Fruit fly (Drosophila melanogaster) whole organism, adult: ENCODE measurements around the gene gammaTub37C.

Source experiments
- CG11617 ChIP-seq: fragments of 200-800 bp; sonication (Bioruptor generic); optimal IDR thresholded peaks from 2 replicates; lab custom pipeline; 2017; ENCODE audit warnings: mild to moderate bottlenecking, missing biosample characterization, missing genetic modification reagents, missing genetic modification characterization
- CG12768 ChIP-seq: fragments of 200-800 bp; sonication (Bioruptor generic); optimal IDR thresholded peaks from 2 replicates; lab custom pipeline; 2017; ENCODE audit warnings: missing biosample characterization, missing genetic modification characterization, mild to moderate bottlenecking, moderate library complexity, missing genetic modification reagents
- CG14711 ChIP-seq: fragments of 200-800 bp; sonication (Bioruptor generic); optimal IDR thresholded peaks from 2 replicates; lab custom pipeline; 2018; ENCODE audit warnings: missing biosample characterization, mild to moderate bottlenecking, missing genetic modification characterization, moderate library complexity
- CG1620 ChIP-seq: fragments of 200-800 bp; sonication (Bioruptor generic); optimal IDR thresholded peaks from 2 replicates; lab custom pipeline; 2016; ENCODE audit warnings: missing biosample characterization, missing genetic modification characterization
- CG33017 ChIP-seq: fragments of 200-800 bp; sonication (Bioruptor generic); optimal IDR thresholded peaks from 2 replicates; lab custom pipeline; 2018; ENCODE audit warnings: missing biosample characterization, mild to moderate bottlenecking, missing genetic modification characterization, moderate library complexity
- CG5204 ChIP-seq: fragments of 200-800 bp; sonication (Bioruptor generic); optimal IDR thresholded peaks from 2 replicates; lab custom pipeline; 2016; ENCODE audit warnings: missing biosample characterization, missing genetic modification characterization
- CG7045 ChIP-seq: fragments of 200-800 bp; sonication (Bioruptor generic); optimal IDR thresholded peaks from 2 replicates; lab custom pipeline; 2017; ENCODE audit warnings: missing biosample characterization, mild to moderate bottlenecking, missing genetic modification characterization
- CG7101 ChIP-seq: fragments of 200-800 bp; sonication (Bioruptor generic); optimal IDR thresholded peaks from 2 replicates; lab custom pipeline; 2018; ENCODE audit warnings: missing biosample characterization, mild to moderate bottlenecking, missing genetic modification characterization, moderate library complexity
- Clk ChIP-seq: fragments of 200-800 bp; sonication (Bioruptor generic); optimal IDR thresholded peaks from 2 replicates; lab custom pipeline; 2017; ENCODE audit warnings: missing biosample characterization, missing genetic modification characterization
- Crg-1 ChIP-seq: fragments of 200-800 bp; sonication (Bioruptor generic); optimal IDR thresholded peaks from 2 replicates; lab custom pipeline; 2016; ENCODE audit warnings: missing biosample characterization, missing genetic modification characterization
- Hr96 ChIP-seq: fragments of 200-800 bp; sonication (Bioruptor generic); optimal IDR thresholded peaks from 2 replicates; lab custom pipeline; 2016; ENCODE audit warnings: missing biosample characterization, missing genetic modification characterization
- Mnt ChIP-seq: fragments of 200-800 bp; sonication (Bioruptor generic); optimal IDR thresholded peaks from 2 replicates; lab custom pipeline; 2016; ENCODE audit warnings: missing biosample characterization, mild to moderate bottlenecking, missing genetic modification characterization
- bab1 ChIP-seq: fragments of 200-800 bp; sonication (Bioruptor generic); optimal IDR thresholded peaks from 3 replicates; lab custom pipeline; 2019; ENCODE audit warnings: missing biosample characterization, mild to moderate bottlenecking, missing genetic modification characterization, moderate library complexity
- cic ChIP-seq: fragments of 200-800 bp; sonication (Bioruptor generic); optimal IDR thresholded peaks from 2 replicates; lab custom pipeline; 2017; ENCODE audit warnings: missing biosample characterization, mild to moderate bottlenecking, missing genetic modification characterization, moderate library complexity
- cnc ChIP-seq, 2 experiments: fragments of >200 bp; optimal IDR thresholded peaks; 2 replicates each; lab custom pipeline; 2017
- kay ChIP-seq: fragments of 200-800 bp; sonication (Bioruptor generic); peaks from one replicate; lab custom pipeline; 2016; ENCODE audit warnings: missing biosample characterization, missing genetic modification characterization, borderline replicate concordance
- ovo ChIP-seq: fragments of 200-800 bp; sonication (Bioruptor generic); optimal IDR thresholded peaks from 2 replicates; lab custom pipeline; 2016; ENCODE audit warnings: missing biosample characterization, missing genetic modification characterization
- pad ChIP-seq: fragments of 200-800 bp; sonication (Bioruptor generic); optimal IDR thresholded peaks from 3 replicates; lab custom pipeline; 2017; ENCODE audit warnings: missing biosample characterization, missing genetic modification characterization, mild to moderate bottlenecking, moderate library complexity, missing genetic modification reagents
- tj ChIP-seq: fragments of 200-800 bp; sonication (Bioruptor generic); optimal IDR thresholded peaks from 3 replicates; lab custom pipeline; 2017; ENCODE audit warnings: missing biosample characterization, mild to moderate bottlenecking, missing genetic modification characterization, moderate library complexity
- toe ChIP-seq: fragments of 200-800 bp; sonication (Bioruptor generic); optimal IDR thresholded peaks from 2 replicates; lab custom pipeline; 2016; ENCODE audit warnings: missing biosample characterization, missing genetic modification characterization

gammaTub37C gene

DNA sequence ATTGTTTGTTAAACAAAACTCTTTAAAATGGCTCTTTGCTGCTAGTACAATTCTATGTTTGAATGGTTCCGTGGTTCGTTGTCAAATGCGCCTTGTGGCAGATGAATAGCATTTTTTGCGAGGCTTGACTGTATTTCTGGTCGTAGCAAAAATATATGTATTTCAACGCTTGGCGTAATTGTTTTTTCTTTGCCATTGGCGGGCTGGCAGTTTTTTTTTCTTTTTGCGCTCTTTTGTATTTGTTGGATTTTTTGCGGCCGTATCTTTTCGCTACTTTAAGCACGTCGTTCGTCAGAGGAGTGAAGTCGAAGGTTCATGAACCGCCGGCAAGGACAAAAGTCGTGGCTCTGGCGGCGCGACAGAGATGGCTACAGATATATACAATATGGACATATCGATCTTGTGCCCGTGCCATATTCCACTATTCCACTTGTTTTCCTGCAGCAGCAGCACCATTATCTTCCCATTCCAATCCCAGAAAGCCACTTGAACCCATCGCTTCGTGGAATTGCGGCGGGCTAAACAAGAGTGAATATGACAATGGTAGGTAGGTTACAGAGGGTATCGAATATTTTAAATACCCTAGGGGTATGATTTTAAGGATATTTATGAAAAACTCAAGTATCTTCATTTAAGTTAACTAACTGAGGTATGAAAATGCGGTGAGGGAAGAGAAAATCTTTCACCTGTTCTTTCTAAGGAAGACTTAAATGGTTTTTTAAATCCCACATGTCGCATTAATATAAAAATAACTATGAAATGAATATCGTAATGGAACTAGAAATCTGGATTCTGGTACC is 29.4 kb downstream of the gammaTub37C start:
- peak; percentile 57 for TF ChIP-seq bab1 (GFP tag; lab: Kevin White, UChicago)
- peak; percentile 48 for TF ChIP-seq kay (GFP tag; lab: Kevin White, UChicago)
- TF ChIP-seq cic (GFP tag; lab: Kevin White, UChicago), result no peak
- no peak for TF ChIP-seq Clk (GFP tag; lab: Kevin White, UChicago)
- TF ChIP-seq tj (GFP tag; lab: Kevin White, UChicago), result peak; percentile 75

DNA sequence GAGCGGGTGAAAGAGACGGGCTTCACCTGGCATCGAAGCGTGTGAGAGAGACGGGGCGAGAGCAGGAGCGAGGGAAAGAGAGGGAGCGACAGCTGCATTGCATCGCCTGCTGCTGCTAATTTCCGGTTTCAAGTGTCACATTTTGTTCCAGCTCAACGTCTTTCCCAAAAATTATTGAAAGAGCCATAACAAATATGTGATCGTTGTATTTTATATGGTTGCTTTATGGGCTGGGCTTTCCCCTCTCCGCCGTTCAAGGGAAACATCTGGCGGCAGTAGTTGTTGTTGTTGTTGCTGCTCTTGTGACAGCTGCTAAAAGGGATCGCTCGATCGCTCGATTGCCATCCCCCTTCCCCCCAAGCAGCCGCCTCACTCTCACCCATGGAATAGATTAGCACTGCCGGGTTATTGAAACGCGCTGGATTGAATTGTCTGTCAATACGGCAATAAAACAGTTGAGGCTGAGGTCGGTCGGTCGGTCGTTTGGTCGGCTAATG is 30.6 kb downstream of the gammaTub37C start:
- TF ChIP-seq cic (GFP tag; lab: Kevin White, UChicago) (no peak), CG7045 (GFP tag; lab: Kevin White, UChicago) (no peak), CG12768 (GFP tag; lab: Kevin White, UChicago) (no peak), CG7101 (tag; lab: Kevin White, UChicago) (no peak), CG5204 (GFP tag; lab: Kevin White, UChicago) (no peak), tj (GFP tag; lab: Kevin White, UChicago) (no peak), bab1 (GFP tag; lab: Kevin White, UChicago) (no peak), CG14711 (no peak), Clk (GFP tag; lab: Kevin White, UChicago) (no peak), pad (no peak), Hr96 (GFP tag; lab: Kevin White, UChicago) (no peak), CG1620 (GFP tag; lab: Kevin White, UChicago) (no peak), toe (no peak), CG33017 (tag; lab: Kevin White, UChicago) (no peak), ovo (no peak), kay (GFP tag; lab: Kevin White, UChicago) (no peak), Crg-1 (GFP tag; lab: Kevin White, UChicago) (no peak), CG11617 (GFP tag; lab: Kevin White, UChicago) (no peak), Mnt (GFP tag; lab: Kevin White, UChicago) (no peak)

DNA sequence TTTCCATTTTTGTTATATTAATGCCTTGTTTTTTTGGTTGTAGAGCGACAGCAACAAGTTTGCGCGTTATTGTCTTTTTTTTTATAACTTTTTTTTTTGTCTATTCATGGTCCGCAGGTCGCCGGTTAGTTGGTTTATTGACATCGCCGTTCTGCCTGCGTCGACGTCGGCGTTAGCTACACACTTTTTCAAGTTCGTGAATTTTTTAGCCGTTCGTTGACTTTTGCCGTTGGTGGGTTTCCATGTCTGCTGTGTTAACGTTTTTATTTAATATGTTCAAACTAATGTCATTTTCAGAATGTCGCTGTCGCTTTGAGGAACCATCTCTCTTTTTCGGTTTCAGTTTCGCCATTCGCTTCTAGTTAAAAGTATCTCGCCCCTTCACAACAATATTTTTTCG is 38.9 kb downstream of the gammaTub37C start:
- TF ChIP-seq kay (GFP tag; lab: Kevin White, UChicago) (peak; percentile 57), bab1 (GFP tag; lab: Kevin White, UChicago) (no peak)

DNA sequence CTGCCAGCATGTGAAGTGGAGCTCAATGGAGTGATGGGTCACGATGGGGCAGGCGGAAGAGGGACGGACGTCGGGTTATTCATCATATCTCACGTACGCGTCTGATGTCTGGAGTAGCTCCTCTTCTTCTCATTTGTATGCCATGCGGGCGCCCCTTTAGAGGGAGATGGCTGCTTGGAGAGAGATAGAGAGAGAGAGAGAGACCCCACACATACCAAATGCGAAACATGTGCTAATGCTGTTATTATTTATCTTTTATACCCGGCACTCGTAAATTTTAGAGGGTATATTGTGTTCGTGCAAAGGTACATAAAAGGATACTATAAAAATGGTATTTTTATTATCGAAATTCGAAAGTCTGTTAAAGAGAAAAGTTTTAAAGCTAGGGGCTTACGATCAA is 39.5 kb downstream of the gammaTub37C start:
- no peak for TF ChIP-seq bab1 (GFP tag; lab: Kevin White, UChicago)
- no peak for TF ChIP-seq CG14711
- no peak for TF ChIP-seq tj (GFP tag; lab: Kevin White, UChicago)

DNA sequence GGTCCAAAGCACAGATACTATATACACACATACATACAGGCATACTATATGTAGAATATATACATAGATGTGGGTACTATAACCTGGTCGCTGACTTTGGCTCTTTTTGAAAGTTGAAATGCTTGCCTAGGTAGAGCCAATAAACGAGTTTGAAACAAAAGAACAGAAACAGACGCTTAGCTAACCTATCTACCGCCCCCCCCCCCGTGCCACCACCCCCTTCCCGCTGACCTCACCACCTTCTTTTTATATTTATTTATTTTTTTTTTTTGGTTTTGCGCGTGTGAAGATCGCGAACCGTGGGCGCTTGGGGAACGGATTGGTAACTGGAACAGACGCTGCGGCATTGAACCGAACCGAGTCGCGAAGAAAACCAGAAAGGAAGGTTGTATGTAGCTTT is 41.4 kb downstream of the gammaTub37C start:
- no peak for TF ChIP-seq Clk (GFP tag; lab: Kevin White, UChicago)
- TF ChIP-seq Mnt (GFP tag; lab: Kevin White, UChicago), result no peak
- no peak for TF ChIP-seq bab1 (GFP tag; lab: Kevin White, UChicago)
- TF ChIP-seq Hr96 (GFP tag; lab: Kevin White, UChicago), result no peak
- TF ChIP-seq ovo, result no peak
- TF ChIP-seq CG12768 (GFP tag; lab: Kevin White, UChicago), result no peak
- TF ChIP-seq CG7101 (tag; lab: Kevin White, UChicago), result no peak
- no peak for TF ChIP-seq Crg-1 (GFP tag; lab: Kevin White, UChicago)
- TF ChIP-seq cnc (optimal IDR thresholded peaks at IDR 0.05; lab: Kevin White, UChicago), result no peak
- no peak for TF ChIP-seq CG1620 (GFP tag; lab: Kevin White, UChicago)
- no peak for TF ChIP-seq CG11617 (GFP tag; lab: Kevin White, UChicago)
- TF ChIP-seq kay (GFP tag; lab: Kevin White, UChicago), result no peak

DNA sequence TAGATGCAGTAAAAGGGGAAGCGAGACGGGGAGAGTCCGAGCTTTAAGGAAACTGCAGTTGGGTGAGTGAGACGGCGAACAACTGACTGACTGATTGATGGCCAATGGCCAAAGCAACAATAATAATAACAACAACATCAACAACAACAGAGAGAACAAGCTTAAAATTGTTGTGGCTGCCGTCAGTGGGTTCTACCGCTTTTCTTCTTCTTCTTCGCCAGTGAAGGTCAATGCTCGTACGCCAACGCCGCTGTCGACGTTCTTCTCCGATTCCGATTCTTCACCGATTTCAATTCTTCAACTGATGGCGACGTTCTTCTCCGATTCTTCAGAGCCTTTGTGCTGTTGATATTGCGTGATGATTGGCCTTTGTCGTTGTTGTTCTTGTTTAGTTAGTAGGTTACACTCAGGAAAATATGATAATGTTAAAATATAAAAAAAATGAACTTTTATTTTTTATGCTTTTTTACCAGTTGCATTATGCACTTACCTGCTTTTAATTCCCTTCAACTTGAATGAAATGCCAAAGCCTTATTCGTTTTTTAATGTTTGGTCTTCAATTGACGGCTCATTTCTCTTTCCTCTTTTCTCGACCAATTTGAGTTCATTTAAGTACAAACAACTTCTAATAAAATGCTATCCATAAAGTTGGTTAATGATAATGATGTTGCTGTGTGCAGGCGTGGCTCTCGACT is 43.2 kb downstream of the gammaTub37C start:
- TF ChIP-seq CG1620 (GFP tag; lab: Kevin White, UChicago), result no peak
- no peak for TF ChIP-seq CG33017 (tag; lab: Kevin White, UChicago)
- no peak for TF ChIP-seq CG11617 (GFP tag; lab: Kevin White, UChicago)
- TF ChIP-seq CG12768 (GFP tag; lab: Kevin White, UChicago), result no peak
- TF ChIP-seq CG7101 (tag; lab: Kevin White, UChicago), result no peak
- no peak for TF ChIP-seq CG14711
- TF ChIP-seq Hr96 (GFP tag; lab: Kevin White, UChicago), result no peak
- no peak for TF ChIP-seq toe
- no peak for TF ChIP-seq tj (GFP tag; lab: Kevin White, UChicago)
- TF ChIP-seq bab1 (GFP tag; lab: Kevin White, UChicago), result no peak
- no peak for TF ChIP-seq CG7045 (GFP tag; lab: Kevin White, UChicago)
- TF ChIP-seq pad, result no peak
- no peak for TF ChIP-seq cnc (optimal IDR thresholded peaks at IDR 0.05; lab: Kevin White, UChicago)
- TF ChIP-seq CG5204 (GFP tag; lab: Kevin White, UChicago), result no peak
- TF ChIP-seq Clk (GFP tag; lab: Kevin White, UChicago), result no peak
- no peak for TF ChIP-seq kay (GFP tag; lab: Kevin White, UChicago)
- no peak for TF ChIP-seq Mnt (GFP tag; lab: Kevin White, UChicago)
